Fruit fly (Drosophila melanogaster) whole organism, embryonic: ENCODE results near the gene CG14423.

Source experiments
- Awh ChIP-seq: fragments of 200-800 bp; sonication (Bioruptor generic); IDR thresholded peaks from 2 replicates; pipeline ENCODE4, ENCODE4 v1.3.6; 2022; ENCODE audit warnings: missing biosample characterization, missing genetic modification characterization
- CG10209 ChIP-seq: fragments of 200-800 bp; sonication (Bioruptor generic); optimal IDR thresholded peaks from 3 replicates; lab custom pipeline; 2017; ENCODE audit warnings: missing biosample characterization, mild to moderate bottlenecking, missing genetic modification characterization, missing genetic modification reagents
- CG12071 ChIP-seq: fragments of 200-800 bp; sonication (Bioruptor generic); optimal IDR thresholded peaks from 3 replicates; lab custom pipeline; 2018; ENCODE audit warnings: missing biosample characterization, mild to moderate bottlenecking, missing genetic modification characterization
- CG12104 ChIP-seq: fragments of 200-800 bp; sonication (Bioruptor generic); optimal IDR thresholded peaks from 3 replicates; lab custom pipeline; 2016; ENCODE audit warnings: missing biosample characterization, missing genetic modification characterization
- CG12391 ChIP-seq: fragments of 200-800 bp; sonication (Bioruptor generic); optimal IDR thresholded peaks from 3 replicates; lab custom pipeline; 2018; ENCODE audit warnings: missing biosample characterization, mild to moderate bottlenecking, missing genetic modification characterization, moderate library complexity
- CG12744 ChIP-seq: fragments of 200-800 bp; sonication (Bioruptor generic); optimal IDR thresholded peaks from 2 replicates; lab custom pipeline; 2016; ENCODE audit warnings: missing biosample characterization, missing genetic modification characterization
- CG12942 ChIP-seq: fragments of 200-800 bp; sonication (Bioruptor generic); optimal IDR thresholded peaks from 3 replicates; lab custom pipeline; 2016; ENCODE audit warnings: missing biosample characterization, missing genetic modification characterization
- CG13624 ChIP-seq: fragments of 200-800 bp; sonication (Bioruptor generic); optimal IDR thresholded peaks from 2 replicates; lab custom pipeline; 2016; ENCODE audit warnings: missing biosample characterization, missing genetic modification characterization
- CG14710 ChIP-seq: fragments of 200-800 bp; sonication (Bioruptor generic); optimal IDR thresholded peaks from 3 replicates; lab custom pipeline; 2019; ENCODE audit warnings: missing biosample characterization, mild to moderate bottlenecking, missing genetic modification characterization, moderate library complexity
- CG17802 ChIP-seq: fragments of 200-800 bp; sonication (Bioruptor generic); optimal IDR thresholded peaks from 2 replicates; lab custom pipeline; 2018; ENCODE audit warnings: missing biosample characterization, mild to moderate bottlenecking, missing genetic modification characterization, moderate library complexity
- CG18262 ChIP-seq: fragments of 200-800 bp; optimal IDR thresholded peaks from 3 replicates; lab custom pipeline; 2019; ENCODE audit warnings: missing biosample characterization, mild to moderate bottlenecking, missing genetic modification characterization, moderate library complexity
- CG2678 ChIP-seq: fragments of 200-800 bp; sonication (Bioruptor generic); optimal IDR thresholded peaks from 3 replicates; lab custom pipeline; 2019; ENCODE audit warnings: missing biosample characterization, mild to moderate bottlenecking, missing genetic modification characterization, moderate library complexity
- CG30020 ChIP-seq: fragments of 200-800 bp; optimal IDR thresholded peaks from 2 replicates; lab custom pipeline; 2019; ENCODE audit warnings: missing biosample characterization, mild to moderate bottlenecking, missing genetic modification characterization, moderate library complexity
- CG31365 ChIP-seq: fragments of 200-800 bp; sonication (Bioruptor generic); optimal IDR thresholded peaks from 2 replicates; lab custom pipeline; 2018; ENCODE audit warnings: missing biosample characterization, mild to moderate bottlenecking, missing genetic modification characterization
- CG3726 ChIP-seq: fragments of 200-800 bp; sonication (Bioruptor generic); IDR thresholded peaks from 3 replicates; pipeline ENCODE4, ENCODE4 v1.3.6; 2022; ENCODE audit warnings: missing biosample characterization, missing genetic modification characterization
- CG5180 ChIP-seq: fragments of 200-800 bp; sonication (Bioruptor generic); optimal IDR thresholded peaks from 3 replicates; lab custom pipeline; 2017; ENCODE audit warnings: missing biosample characterization, missing genetic modification characterization, mild to moderate bottlenecking, moderate library complexity, missing genetic modification reagents
- CG6175 ChIP-seq: fragments of 200-800 bp; sonication (Bioruptor generic); IDR thresholded peaks from 3 replicates; pipeline ENCODE4 v1.3.6; 2022; ENCODE audit warnings: missing biosample characterization, missing genetic modification characterization
- CG7271 ChIP-seq: fragments of 200-800 bp; sonication (Bioruptor generic); optimal IDR thresholded peaks from 2 replicates; lab custom pipeline; 2018; ENCODE audit warnings: missing biosample characterization, mild to moderate bottlenecking, missing genetic modification characterization, moderate library complexity
- CG7556 ChIP-seq: fragments of 200-800 bp; sonication (Bioruptor generic); optimal IDR thresholded peaks from 2 replicates; lab custom pipeline; 2017; ENCODE audit warnings: missing biosample characterization, mild to moderate bottlenecking, missing genetic modification characterization
- CTCF ChIP-seq: fragments of 200-800 bp; sonication (Bioruptor generic); optimal IDR thresholded peaks from 2 replicates; lab custom pipeline; 2017; ENCODE audit warnings: missing biosample characterization, mild to moderate bottlenecking, missing genetic modification characterization, moderate library complexity
- E2f2 ChIP-seq: fragments of 200-800 bp; sonication (Bioruptor generic); IDR thresholded peaks from 2 replicates; pipeline ENCODE4 v1.3.6; 2022; ENCODE audit warnings: missing biosample characterization, missing genetic modification characterization
- Hmr ChIP-seq: fragments of 200-800 bp; sonication (Bioruptor generic); optimal IDR thresholded peaks from 3 replicates; lab custom pipeline; 2017; ENCODE audit warnings: mild to moderate bottlenecking, missing biosample characterization, missing genetic modification reagents, missing genetic modification characterization
- Myb ChIP-seq: fragments of 200-800 bp; sonication (Bioruptor generic); optimal IDR thresholded peaks from 2 replicates; lab custom pipeline; 2016; ENCODE audit warnings: missing biosample characterization, missing genetic modification characterization
- Sin3A ChIP-seq: fragments of >200 bp; optimal IDR thresholded peaks from 2 replicates; lab custom pipeline; 2018
- Sry-β ChIP-seq: fragments of 200-800 bp; sonication (Bioruptor generic); optimal IDR thresholded peaks from 2 replicates; lab custom pipeline; 2018; ENCODE audit warnings: missing biosample characterization, mild to moderate bottlenecking, missing genetic modification characterization, moderate library complexity
- YL-1 ChIP-seq: fragments of 200-800 bp; sonication (Bioruptor generic); optimal IDR thresholded peaks from 3 replicates; lab custom pipeline; 2017; ENCODE audit warnings: missing biosample characterization, mild to moderate bottlenecking, missing genetic modification characterization
- amos ChIP-seq: fragments of 200-800 bp; sonication (Bioruptor generic); IDR thresholded peaks from 2 replicates; pipeline ENCODE4 v1.3.6; 2022; ENCODE audit warnings: missing biosample characterization, missing genetic modification characterization; ENCODE audit not compliant: partially characterized antibody
- ase ChIP-seq: fragments of 200-800 bp; sonication (Bioruptor generic); IDR thresholded peaks from 3 replicates; pipeline ENCODE4 v1.3.6; 2022; ENCODE audit warnings: missing biosample characterization, missing genetic modification characterization
- chinmo ChIP-seq: fragments of 200-800 bp; sonication (Bioruptor generic); IDR thresholded peaks from 4 replicates; pipeline ENCODE4 v1.3.6; 2022; ENCODE audit warnings: missing biosample characterization, missing genetic modification characterization; ENCODE audit not compliant: partially characterized antibody
- chn ChIP-seq: fragments of 200-800 bp; sonication (Bioruptor generic); optimal IDR thresholded peaks from 2 replicates; lab custom pipeline; 2016; ENCODE audit warnings: missing biosample characterization, missing genetic modification characterization
- crol ChIP-seq: fragments of 200-800 bp; sonication (Bioruptor generic); IDR thresholded peaks from 2 replicates; pipeline ENCODE4 v1.3.6; 2022; ENCODE audit warnings: missing biosample characterization, missing genetic modification characterization
- da ChIP-seq: fragments of 200-800 bp; sonication (Bioruptor generic); optimal IDR thresholded peaks from 2 replicates; lab custom pipeline; 2016; ENCODE audit warnings: missing biosample characterization, missing genetic modification characterization
- ewg ChIP-seq: fragments of 200-800 bp; sonication (Bioruptor generic); optimal IDR thresholded peaks from 3 replicates; lab custom pipeline; 2017; ENCODE audit warnings: mild to moderate bottlenecking, missing biosample characterization, missing genetic modification reagents, missing genetic modification characterization
- h ChIP-seq: fragments of >200 bp; optimal IDR thresholded peaks from 2 replicates; lab custom pipeline; 2017
- inv ChIP-seq: fragments of 200-800 bp; sonication (Bioruptor generic); IDR thresholded peaks from 2 replicates; pipeline ENCODE4 v1.3.6; 2022; ENCODE audit warnings: missing biosample characterization, missing genetic modification characterization; ENCODE audit not compliant: partially characterized antibody
- knrl ChIP-seq: fragments of 200-800 bp; sonication (Bioruptor generic); IDR thresholded peaks from 3 replicates; pipeline ENCODE4 v1.3.6; 2022; ENCODE audit warnings: missing biosample characterization, missing genetic modification characterization; ENCODE audit not compliant: partially characterized antibody
- lov ChIP-seq, 2 experiments: fragments of 200-800 bp in 1 of 2; fragments of >200 bp in 1 of 2; sonication (Bioruptor generic) in 1 of 2; IDR thresholded peaks in 1 of 2; optimal IDR thresholded peaks in 1 of 2; 2 replicates in 1 of 2; 3 replicates in 1 of 2; pipeline versions ENCODE4 v1.3.6 to Lab custom; 2017 to 2022; ENCODE audit warnings: missing biosample characterization in 1 of 2, missing genetic modification characterization in 1 of 2
- nerfin-2 ChIP-seq: fragments of 200-800 bp; sonication (Bioruptor generic); IDR thresholded peaks from 2 replicates; pipeline ENCODE4 v1.3.6; 2022; ENCODE audit warnings: missing biosample characterization, missing genetic modification characterization; ENCODE audit not compliant: partially characterized antibody
- nmo ChIP-seq: fragments of 200-800 bp; sonication (Bioruptor generic); optimal IDR thresholded peaks from 2 replicates; lab custom pipeline; 2018; ENCODE audit warnings: missing biosample characterization, mild to moderate bottlenecking, missing genetic modification characterization, moderate library complexity
- onecut ChIP-seq: fragments of 200-800 bp; sonication (Bioruptor generic); IDR thresholded peaks from 2 replicates; pipeline ENCODE4 v1.3.6; 2022; ENCODE audit warnings: missing biosample characterization, missing genetic modification characterization
- peb ChIP-seq: fragments of 200-800 bp; sonication (Bioruptor generic); IDR thresholded peaks from 2 replicates; pipeline ENCODE4 v1.3.6; 2022; ENCODE audit warnings: missing biosample characterization, missing genetic modification characterization
- sd ChIP-seq: fragments of 200-800 bp; sonication (Bioruptor generic); optimal IDR thresholded peaks from 3 replicates; lab custom pipeline; 2018; ENCODE audit warnings: missing biosample characterization, mild to moderate bottlenecking, missing genetic modification characterization, moderate library complexity
- sima ChIP-seq: fragments of 200-800 bp; sonication (Bioruptor generic); optimal IDR thresholded peaks from 2 replicates; lab custom pipeline; 2016; ENCODE audit warnings: missing biosample characterization, missing genetic modification characterization
- slp2 ChIP-seq: fragments of 200-800 bp; sonication (Bioruptor generic); optimal IDR thresholded peaks from 2 replicates; lab custom pipeline; 2016; ENCODE audit warnings: missing biosample characterization, missing genetic modification characterization
- tin ChIP-seq: fragments of 200-800 bp; sonication (Bioruptor generic); optimal IDR thresholded peaks from 3 replicates; lab custom pipeline; 2016; ENCODE audit warnings: missing biosample characterization, missing genetic modification characterization
- unc-4 ChIP-seq: fragments of 200-800 bp; sonication (Bioruptor generic); IDR thresholded peaks from 2 replicates; pipeline ENCODE4 v1.3.6; 2022; ENCODE audit warnings: missing biosample characterization, missing genetic modification characterization; ENCODE audit not compliant: partially characterized antibody
- wor ChIP-seq: fragments of 200-800 bp; sonication (Bioruptor generic); IDR thresholded peaks from 2 replicates; pipeline ENCODE4 v1.3.6; 2022; ENCODE audit warnings: missing biosample characterization, missing genetic modification characterization
- zen2 ChIP-seq: fragments of 200-800 bp; sonication (Bioruptor generic); IDR thresholded peaks from 3 replicates; pipeline ENCODE4 v1.3.6; 2022; ENCODE audit warnings: missing biosample characterization, missing genetic modification characterization; ENCODE audit not compliant: partially characterized antibody
- zfh1 ChIP-seq: fragments of 200-800 bp; sonication (Bioruptor generic); IDR thresholded peaks from 3 replicates; pipeline ENCODE4 v1.3.6; 2022; ENCODE audit warnings: missing biosample characterization, missing genetic modification characterization

Gene CG14423

dm6 chrX:2918551-2918950, 26.7 kb upstream of the CG14423 start (continued):
- no peak for TF ChIP-seq CG12104 (GFP tag; lab: Kevin White, UChicago)
- TF ChIP-seq CG12071 (GFP tag; lab: Kevin White, UChicago), result no peak
- no peak for TF ChIP-seq zen2 (GFP tag; lab: Robert Waterston, UW)
- TF ChIP-seq unc-4 (GFP tag; lab: Robert Waterston, UW), result no peak
- TF ChIP-seq Awh (GFP tag; lab: Robert Waterston, UW), result no peak
- peak; percentile 46 for TF ChIP-seq sd (tag; lab: Kevin White, UChicago)
- TF ChIP-seq crol (GFP tag; lab: Robert Waterston, UW), result peak; percentile 83

- TF ChIP-seq Myb (GFP tag; lab: Kevin White, UChicago) (peak; percentile 58), CG6175 (GFP tag; lab: Robert Waterston, UW) (0 out of 3 replicates have a peak, but pooled peaks have one; percentile 61), inv (GFP tag; lab: Robert Waterston, UW) (no peak), CG12391 (tag; lab: Kevin White, UChicago) (peak; percentile 58), CG3726 (GFP tag; lab: Robert Waterston, UW) (no peak), YL-1 (no peak), slp2 (peak; percentile 55), CG14710 (peak; percentile 32), peb (GFP tag; lab: Robert Waterston, UW) (peak; percentile 42; the same call in 1 of the 2 replicates), h (no peak), wor (no peak), chn (peak; percentile 36), lov (optimal IDR thresholded peaks at IDR 0.05; lab: Kevin White, UChicago) (no peak), lov (GFP tag; IDR thresholded peaks at IDR 0.05; lab: Robert Waterston, UW) (0 out of 3 replicates have a peak, but pooled peaks have one; percentile 14), CG12744 (GFP tag; lab: Kevin White, UChicago) (peak; percentile 81), E2f2 (GFP tag; lab: Robert Waterston, UW) (peak; percentile 51), CG5180 (GFP tag; lab: Kevin White, UChicago) (no peak), zfh1 (peak; percentile 71; the same call in 1 of the 3 replicates), ase (GFP tag; lab: Robert Waterston, UW) (peak; percentile 62; the same call in 2 of the 3 replicates), CG7556 (GFP tag; lab: Kevin White, UChicago) (peak; percentile 61), CTCF (GFP tag; lab: Kevin White, UChicago) (no peak), da (GFP tag; lab: Kevin White, UChicago) (no peak), CG30020 (no peak), CG13624 (GFP tag; lab: Kevin White, UChicago) (peak; percentile 87), tin (GFP tag; lab: Kevin White, UChicago) (peak; percentile 66), knrl (GFP tag; lab: Robert Waterston, UW) (no peak), nmo (GFP tag; lab: Kevin White, UChicago) (peak; percentile 61), CG7271 (no peak), sima (no peak), CG17802 (peak; percentile 11), Sin3A (no peak), CG2678 (tag; lab: Kevin White, UChicago) (peak; percentile 84), onecut (GFP tag; lab: Robert Waterston, UW) (peak; percentile 56; the same call in 1 of the 2 replicates), CG31365 (tag; lab: Kevin White, UChicago) (peak; percentile 20), Hmr (GFP tag; lab: Kevin White, UChicago) (peak; percentile 71), Sry-β (GFP tag; lab: Kevin White, UChicago) (no peak), amos (GFP tag; lab: Robert Waterston, UW) (no peak), chinmo (GFP tag; lab: Robert Waterston, UW) (0 out of 4 replicates have a peak, but pooled peaks have one; percentile 39), CG10209 (GFP tag; lab: Kevin White, UChicago) (peak; percentile 61), CG18262 (tag; lab: Kevin White, UChicago) (peak; percentile 34), CG12942 (GFP tag; lab: Kevin White, UChicago) (peak; percentile 16), ewg (no peak), nerfin-2 (GFP tag; lab: Robert Waterston, UW) (no peak)
These were observed 25.5 kb upstream of the CG14423 start, which contains the start of gene CG3588 for dm6 chrX:2919742-2920141. TSS of gene CG3588 (plus strand) at chrX:2919770.
